Worm (Caenorhabditis elegans) whole organism, L3 larva: ENCODE data around the gene C09H10.5.

Experiments used
- aly-2 ChIP-seq: fragments of 150-350 bp; optimal IDR thresholded peaks from 2 replicates; lab custom pipeline; 2014; ENCODE audit warnings: missing biosample characterization, missing genetic modification characterization
- ama-1 ChIP-seq: fragments of 150-350 bp; optimal IDR thresholded peaks from 2 replicates; lab custom pipeline; 2018
- ceh-28 ChIP-seq: fragments of 150-350 bp; optimal IDR thresholded peaks from 2 replicates; lab custom pipeline; 2014; ENCODE audit warnings: missing biosample characterization, missing genetic modification reagents, missing genetic modification characterization
- fkh-10 ChIP-seq: sonication (generic microtip); optimal IDR thresholded peaks from 2 replicates; lab custom pipeline; 2017; ENCODE audit warnings: missing biosample characterization, missing genetic modification reagents, missing genetic modification characterization
- nhr-237 ChIP-seq: fragments of 150-350 bp; optimal IDR thresholded peaks from 2 replicates; lab custom pipeline; 2014; ENCODE audit warnings: missing biosample characterization, missing genetic modification characterization
- nhr-28 ChIP-seq: fragments of 150-350 bp; optimal IDR thresholded peaks from 2 replicates; lab custom pipeline; 2014; ENCODE audit warnings: missing biosample characterization, missing genetic modification characterization
- tbx-2 ChIP-seq: sonication (generic microtip); optimal IDR thresholded peaks from 2 replicates; lab custom pipeline; 2016; ENCODE audit warnings: mild to moderate bottlenecking, missing genetic modification characterization, missing compliant biosample characterization
- zag-1 ChIP-seq: fragments of 150-350 bp; optimal IDR thresholded peaks from 2 replicates; lab custom pipeline; 2014; ENCODE audit warnings: missing biosample characterization, missing genetic modification characterization
- ztf-4 ChIP-seq: fragments of 150-350 bp; optimal IDR thresholded peaks from 2 replicates; lab custom pipeline; 2014; ENCODE audit warnings: missing biosample characterization, missing genetic modification characterization

- TF ChIP-seq aly-2 (tag; lab: Kevin White, UChicago) (no peak), nhr-237 (tag; lab: Kevin White, UChicago) (no peak), fkh-10 (GFP tag; lab: Kevin White, UChicago) (no peak), ztf-4 (tag; lab: Kevin White, UChicago) (no peak), nhr-28 (no peak), zag-1 (tag; lab: Kevin White, UChicago) (no peak), ama-1 (lab: Kevin White, UChicago) (no peak), tbx-2 (no peak), ceh-28 (tag; lab: Kevin White, UChicago) (no peak)
These were observed 21.6 kb upstream of the C09H10.5 start for ce11 chrII:11125059-11125594.
